Worm (Caenorhabditis elegans): ENCODE results near the gene sulp-7.

DNA sequence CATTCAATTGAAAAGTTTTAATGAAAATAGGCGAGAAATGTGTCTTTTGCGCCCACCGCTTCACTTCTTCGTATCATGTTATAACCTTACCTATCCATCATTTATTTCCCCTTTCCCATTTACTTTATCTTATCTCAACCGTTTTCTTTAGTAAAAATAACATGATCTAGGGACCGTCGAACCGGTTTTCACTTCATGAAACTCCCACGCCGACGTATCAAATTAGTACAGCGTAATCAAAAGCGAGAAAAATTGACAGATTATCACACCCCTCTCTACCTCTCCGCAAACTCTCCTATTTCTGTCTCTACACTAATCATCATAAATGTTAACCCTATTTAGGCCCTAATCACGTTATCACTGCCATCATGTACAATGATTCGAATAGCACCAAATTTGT is 56.5 kb downstream of the sulp-7 start:
- no peak for TF ChIP-seq hmg-4 (GFP tag; optimal IDR thresholded peaks at IDR 0.05)
- TF ChIP-seq ama-1 (optimal IDR thresholded peaks at IDR 0.05): no peak
- TF ChIP-seq scrt-1 (GFP tag; IDR thresholded peaks at IDR 0.05): no peak

All from whole organism, early embryonic.